Worm (Caenorhabditis elegans) whole organism, L1 larva: Measurements from ENCODE around the gene Y62E10A.20.
A peak's percentile ranks its signal among the peaks of the same experiment; 100 is the strongest.

Source experiments
- C34B4.2 ChIP-seq: sonication (generic microtip); optimal IDR thresholded peaks from 2 replicates; lab custom pipeline; 2017; ENCODE audit warnings: mild to moderate bottlenecking, missing genetic modification characterization, missing compliant biosample characterization
- Y116A8C.19 ChIP-seq: sonication (generic microtip); optimal IDR thresholded peaks from 2 replicates; lab custom pipeline; 2016; ENCODE audit warnings: missing compliant biosample characterization, missing genetic modification characterization, borderline replicate concordance
- alr-1 ChIP-seq: fragments of 200-800 bp; sonication (Bioruptor generic); optimal IDR thresholded peaks from 2 replicates; lab custom pipeline; 2018; ENCODE audit warnings: borderline replicate concordance, mild to moderate bottlenecking, missing genetic modification characterization, missing compliant biosample characterization
- blmp-1 ChIP-seq: fragments of 150-350 bp; optimal IDR thresholded peaks from 2 replicates; lab custom pipeline; 2014; ENCODE audit warnings: missing biosample characterization, missing genetic modification characterization
- ceh-8 ChIP-seq: fragments of 200-800 bp; sonication (Bioruptor generic); optimal IDR thresholded peaks from 2 replicates; lab custom pipeline; 2018; ENCODE audit warnings: mild to moderate bottlenecking, missing genetic modification characterization, moderate library complexity, missing compliant biosample characterization
- ceh-82 ChIP-seq, 3 experiments: fragments of 150-350 bp in 1 of 3; sonication (generic microtip) in 2 of 3; optimal IDR thresholded peaks; 2 replicates each; lab custom pipeline; 2014 to 2017; ENCODE audit warnings: missing biosample characterization in 3 of 3, missing genetic modification characterization in 3 of 3
- ceh-88 ChIP-seq: fragments of 200-800 bp; sonication (Bioruptor generic); IDR thresholded peaks from 2 replicates; pipeline ENCODE4 v1.3.6; 2022; ENCODE audit warnings: missing genetic modification characterization, missing compliant biosample characterization
- ceh-90 ChIP-seq: sonication (generic microtip); optimal IDR thresholded peaks from 2 replicates; lab custom pipeline; 2016; ENCODE audit warnings: missing genetic modification characterization, missing compliant biosample characterization
- dpl-1 ChIP-seq, 3 experiments: fragments of 150-350 bp in 2 of 3; sonication (generic microtip) in 1 of 3; optimal IDR thresholded peaks; 2 replicates each; lab custom pipeline; 2014 to 2017; ENCODE audit warnings: missing biosample characterization in 3 of 3, missing genetic modification characterization in 3 of 3, missing genetic modification reagents in 3 of 3
- dsc-1 ChIP-seq: sonication (generic microtip); optimal IDR thresholded peaks from 2 replicates; lab custom pipeline; 2016; ENCODE audit warnings: mild to moderate bottlenecking, missing genetic modification characterization, missing compliant biosample characterization
- efl-1 ChIP-seq, 4 experiments: fragments of 150-350 bp; optimal IDR thresholded peaks in 3 of 4; peaks in 1 of 4; 1 replicate in 1 of 4; 2 replicates in 3 of 4; lab custom pipeline; 2014; ENCODE audit warnings: missing biosample characterization in 2 of 4, missing genetic modification characterization in 2 of 4, missing genetic modification reagents in 2 of 4
- efl-3 ChIP-seq: fragments of 200-800 bp; sonication (Bioruptor generic); optimal IDR thresholded peaks from 2 replicates; lab custom pipeline; 2018; ENCODE audit warnings: mild to moderate bottlenecking, missing genetic modification characterization, missing compliant biosample characterization
- egl-27 ChIP-seq, 2 experiments: fragments of 150-350 bp in 1 of 2; sonication (generic microtip); optimal IDR thresholded peaks; 3 replicates each; lab custom pipeline; 2017 to 2018; ENCODE audit warnings: missing biosample characterization in 2 of 2, missing genetic modification characterization in 2 of 2, missing genetic modification reagents in 2 of 2
- elt-3 ChIP-seq, 6 experiments: fragments of 150-350 bp in 1 of 6; sonication (generic microtip); optimal IDR thresholded peaks; 2 replicates each; lab custom pipeline; 2017 to 2018; ENCODE audit warnings: missing biosample characterization in 6 of 6, missing genetic modification characterization in 6 of 6, inconsistent platforms in 1 of 6
- fkh-4 ChIP-seq: sonication (generic microtip); optimal IDR thresholded peaks from 2 replicates; lab custom pipeline; 2016; ENCODE audit warnings: missing compliant biosample characterization, missing genetic modification characterization, borderline replicate concordance
- fkh-8 ChIP-seq: sonication (generic microtip); optimal IDR thresholded peaks from 2 replicates; lab custom pipeline; 2016; ENCODE audit warnings: mild to moderate bottlenecking, missing genetic modification characterization, missing compliant biosample characterization
- grh-1 ChIP-seq: fragments of 200-800 bp; sonication (Bioruptor generic); IDR thresholded peaks from 2 replicates; pipeline ENCODE4 v1.3.6; 2022; ENCODE audit warnings: missing genetic modification reagents, missing genetic modification characterization, missing compliant biosample characterization
- irx-1 ChIP-seq: sonication (generic microtip); optimal IDR thresholded peaks from 2 replicates; lab custom pipeline; 2016; ENCODE audit warnings: missing genetic modification characterization, missing compliant biosample characterization
- isw-1 ChIP-seq: fragments of 200-800 bp; sonication (Bioruptor generic); IDR thresholded peaks from 2 replicates; pipeline ENCODE4 v1.3.6; 2022; ENCODE audit warnings: missing genetic modification characterization, missing compliant biosample characterization
- lin-35 ChIP-seq, 2 experiments: fragments of 150-350 bp; optimal IDR thresholded peaks; 2 replicates each; lab custom pipeline; 2014; ENCODE audit warnings: missing biosample characterization in 2 of 2, missing genetic modification characterization in 2 of 2, missing genetic modification reagents in 2 of 2
- lin-39 ChIP-seq: fragments of 150-350 bp; optimal IDR thresholded peaks from 2 replicates; lab custom pipeline; 2014; ENCODE audit warnings: missing biosample characterization, missing genetic modification reagents, missing genetic modification characterization
- lir-3 ChIP-seq: sonication (generic microtip); optimal IDR thresholded peaks from 2 replicates; lab custom pipeline; 2016; ENCODE audit warnings: mild to moderate bottlenecking, missing genetic modification characterization, moderate library complexity, missing compliant biosample characterization; ENCODE audit not compliant: poor library complexity
- mab-9 ChIP-seq: fragments of 200-800 bp; sonication (Bioruptor generic); IDR thresholded peaks from 2 replicates; pipeline ENCODE4 v1.3.6; 2022; ENCODE audit warnings: missing genetic modification reagents, missing genetic modification characterization, missing compliant biosample characterization
- mdl-1 ChIP-seq, 2 experiments: fragments of 150-350 bp; optimal IDR thresholded peaks; 2 replicates each; lab custom pipeline; 2014 to 2017; ENCODE audit warnings: missing biosample characterization in 2 of 2, missing genetic modification characterization in 2 of 2, inconsistent platforms in 1 of 2
- mef-2 ChIP-seq: fragments of 150-350 bp; optimal IDR thresholded peaks from 2 replicates; lab custom pipeline; 2014; ENCODE audit warnings: missing biosample characterization, missing genetic modification characterization
- nhr-20 ChIP-seq: sonication (generic microtip); optimal IDR thresholded peaks from 2 replicates; lab custom pipeline; 2016; ENCODE audit warnings: mild to moderate bottlenecking, missing genetic modification characterization, missing compliant biosample characterization
- nhr-237 ChIP-seq: fragments of 150-350 bp; optimal IDR thresholded peaks from 2 replicates; lab custom pipeline; 2014; ENCODE audit warnings: missing biosample characterization, missing genetic modification characterization
- nhr-28 ChIP-seq: fragments of 150-350 bp; optimal IDR thresholded peaks from 2 replicates; lab custom pipeline; 2014; ENCODE audit warnings: missing biosample characterization, missing genetic modification characterization
- nhr-47 ChIP-seq: sonication (generic microtip); optimal IDR thresholded peaks from 2 replicates; lab custom pipeline; 2016; ENCODE audit warnings: mild to moderate bottlenecking, missing genetic modification characterization, moderate library complexity, missing compliant biosample characterization
- nhr-71 ChIP-seq: sonication (generic microtip); optimal IDR thresholded peaks from 2 replicates; lab custom pipeline; 2016; ENCODE audit warnings: mild to moderate bottlenecking, missing genetic modification characterization, moderate library complexity, missing compliant biosample characterization
- nhr-76 ChIP-seq: sonication (generic microtip); optimal IDR thresholded peaks from 2 replicates; lab custom pipeline; 2017; ENCODE audit warnings: missing biosample characterization, missing genetic modification characterization
- nhr-77 ChIP-seq: fragments of 150-350 bp; optimal IDR thresholded peaks from 2 replicates; lab custom pipeline; 2014; ENCODE audit warnings: missing biosample characterization, missing genetic modification characterization
- nhr-84 ChIP-seq: sonication (generic microtip); optimal IDR thresholded peaks from 2 replicates; lab custom pipeline; 2017; ENCODE audit warnings: missing biosample characterization, missing genetic modification characterization
- pag-3 ChIP-seq: sonication (generic microtip); optimal IDR thresholded peaks from 2 replicates; lab custom pipeline; 2017; ENCODE audit warnings: missing genetic modification characterization, mild to moderate bottlenecking, missing compliant biosample characterization, antibody characterized with exemption, borderline replicate concordance; ENCODE audit not compliant: insufficient read depth
- pax-3 ChIP-seq: fragments of 200-800 bp; sonication (Bioruptor generic); optimal IDR thresholded peaks from 2 replicates; lab custom pipeline; 2018; ENCODE audit warnings: mild to moderate bottlenecking, missing genetic modification characterization, moderate library complexity, missing compliant biosample characterization
- pqm-1 ChIP-seq: sonication (generic microtip); optimal IDR thresholded peaks from 3 replicates; lab custom pipeline; 2017; ENCODE audit warnings: missing biosample characterization, missing genetic modification characterization
- rnt-1 ChIP-seq: sonication (generic microtip); optimal IDR thresholded peaks from 2 replicates; lab custom pipeline; 2016; ENCODE audit warnings: mild to moderate bottlenecking, missing genetic modification characterization, moderate library complexity, missing compliant biosample characterization
- skn-1 ChIP-seq: fragments of 150-350 bp; optimal IDR thresholded peaks from 2 replicates; lab custom pipeline; 2014; ENCODE audit warnings: missing biosample characterization, missing genetic modification characterization
- snpc-4 ChIP-seq: fragments of 150-350 bp; optimal IDR thresholded peaks from 2 replicates; lab custom pipeline; 2014; ENCODE audit warnings: missing biosample characterization, missing genetic modification characterization
- snu-23 ChIP-seq: sonication (generic microtip); optimal IDR thresholded peaks from 2 replicates; lab custom pipeline; 2016; ENCODE audit warnings: missing genetic modification characterization, missing compliant biosample characterization
- sup-37 ChIP-seq: fragments of 200-800 bp; sonication (Bioruptor generic); optimal IDR thresholded peaks from 2 replicates; lab custom pipeline; 2018; ENCODE audit warnings: mild to moderate bottlenecking, missing genetic modification characterization, missing compliant biosample characterization
- tlp-1 ChIP-seq: fragments of 150-350 bp; optimal IDR thresholded peaks from 2 replicates; lab custom pipeline; 2014; ENCODE audit warnings: missing biosample characterization, missing genetic modification characterization
- unc-62 ChIP-seq: fragments of 150-350 bp; optimal IDR thresholded peaks from 2 replicates; lab custom pipeline; 2014; ENCODE audit warnings: missing biosample characterization, missing genetic modification reagents, missing genetic modification characterization
- vab-15 ChIP-seq: sonication (generic microtip); optimal IDR thresholded peaks from 2 replicates; lab custom pipeline; 2017; ENCODE audit warnings: missing genotype, mild to moderate bottlenecking, missing genetic modification characterization, missing compliant biosample characterization
- xbp-1 ChIP-seq: sonication (generic microtip); optimal IDR thresholded peaks from 2 replicates; lab custom pipeline; 2016; ENCODE audit warnings: missing genetic modification characterization, missing compliant biosample characterization
- zip-4 ChIP-seq: fragments of 200-800 bp; sonication (Bioruptor generic); optimal IDR thresholded peaks from 2 replicates; lab custom pipeline; 2018; ENCODE audit warnings: mild to moderate bottlenecking, missing genetic modification characterization, moderate library complexity, missing compliant biosample characterization
- ztf-11 ChIP-seq, 2 experiments: sonication (generic microtip); optimal IDR thresholded peaks; 2 replicates each; lab custom pipeline; 2016 to 2017; ENCODE audit warnings: missing genetic modification characterization in 2 of 2, missing biosample characterization in 1 of 2, missing compliant biosample characterization in 1 of 2

Y62E10A.20 gene

ce11 chrIV:13396375-13396774 is 10.5 kb upstream of the Y62E10A.20 start (continued):
- TF ChIP-seq lin-39 (tag; lab: Kevin White, UChicago), result no peak
- TF ChIP-seq egl-27 (tag; optimal IDR thresholded peaks at IDR 0.05; lab: Kevin White, UChicago), result no peak
- TF ChIP-seq isw-1 (GFP tag; lab: Robert Waterston, UW), result no peak
- TF ChIP-seq sup-37 (GFP tag; lab: Kevin White, UChicago), result no peak
- TF ChIP-seq zip-4 (GFP tag; lab: Kevin White, UChicago), result no peak
- TF ChIP-seq irx-1 (tag; lab: Kevin White, UChicago), result no peak
- no peak for TF ChIP-seq ceh-90 (tag; lab: Kevin White, UChicago)
- no peak for TF ChIP-seq blmp-1 (tag; lab: Kevin White, UChicago)
- TF ChIP-seq nhr-237 (tag; lab: Kevin White, UChicago), result no peak
- TF ChIP-seq snu-23 (GFP tag; lab: Kevin White, UChicago), result no peak
- TF ChIP-seq nhr-84 (tag; lab: Kevin White, UChicago), result no peak
- no peak for TF ChIP-seq unc-62
- no peak for TF ChIP-seq rnt-1 (tag; lab: Kevin White, UChicago)
- TF ChIP-seq vab-15, result no peak
- TF ChIP-seq fkh-4 (tag; lab: Kevin White, UChicago), result no peak
- no peak for TF ChIP-seq efl-3 (GFP tag; lab: Kevin White, UChicago)
- no peak for TF ChIP-seq tlp-1
- TF ChIP-seq efl-1 (optimal IDR thresholded peaks at IDR 0.05; lab: Kevin White, UChicago), result no peak
- TF ChIP-seq efl-1 (GFP tag; optimal IDR thresholded peaks at IDR 0.05 in 1 of 2; lab: Kevin White, UChicago), result peak in 1 of 2 experiments; percentile 54
- peak; percentile 18 for TF ChIP-seq nhr-20 (tag; lab: Kevin White, UChicago)
- no peak for TF ChIP-seq lir-3 (tag; lab: Kevin White, UChicago)
- TF ChIP-seq lin-35 (GFP tag; optimal IDR thresholded peaks at IDR 0.05; lab: Kevin White, UChicago), result peak in 1 of 2 experiments; percentile 5
- no peak for TF ChIP-seq pqm-1 (tag; lab: Kevin White, UChicago)
- no peak for TF ChIP-seq ztf-11 (tag; optimal IDR thresholded peaks at IDR 0.05; lab: Kevin White, UChicago)
- TF ChIP-seq, all 84 proteins: peak for 6

- TF ChIP-seq snu-23 (GFP tag; lab: Kevin White, UChicago) (peak; percentile 96), skn-1 (peak; percentile 88), lin-35 (GFP tag; optimal IDR thresholded peaks at IDR 0.05; lab: Kevin White, UChicago) (peak; percentile 66 to 82), rnt-1 (tag; lab: Kevin White, UChicago) (peak; percentile 85), isw-1 (GFP tag; lab: Robert Waterston, UW) (peak; percentile 63), mab-9 (peak; percentile 71), ceh-88 (GFP tag; lab: Robert Waterston, UW) (no peak; the same call in 1 of the 2 replicates), snpc-4 (peak; percentile 24), nhr-47 (tag; lab: Kevin White, UChicago) (peak; percentile 90), Y116A8C.19 (no peak), nhr-77 (tag; lab: Kevin White, UChicago) (peak; percentile 70), alr-1 (tag; lab: Kevin White, UChicago) (no peak), mef-2 (peak; percentile 79), irx-1 (tag; lab: Kevin White, UChicago) (peak; percentile 68), grh-1 (GFP tag; lab: Robert Waterston, UW) (peak; percentile 76), elt-3 (tag; optimal IDR thresholded peaks at IDR 0.05; lab: Kevin White, UChicago) (peak in 3 of 6 experiments; percentile 36 to 81 (median 74)), pqm-1 (tag; lab: Kevin White, UChicago) (peak; percentile 58), mdl-1 (tag; optimal IDR thresholded peaks at IDR 0.05; lab: Kevin White, UChicago) (peak in 1 of 2 experiments; percentile 90), dpl-1 (GFP tag; optimal IDR thresholded peaks at IDR 0.05; lab: Kevin White, UChicago) (peak; percentile 44 to 53 (median 51)), ceh-82 (tag; optimal IDR thresholded peaks at IDR 0.05; lab: Kevin White, UChicago) (peak; percentile 79 to 96 (median 84)), blmp-1 (tag; lab: Kevin White, UChicago) (peak; percentile 50), fkh-8 (tag; lab: Kevin White, UChicago) (peak; percentile 96), ceh-90 (tag; lab: Kevin White, UChicago) (no peak), efl-3 (GFP tag; lab: Kevin White, UChicago) (no peak), dsc-1 (peak; percentile 43), C34B4.2 (no peak), nhr-28 (tag; lab: Kevin White, UChicago) (no peak), ceh-8 (peak; percentile 75), nhr-76 (tag; lab: Kevin White, UChicago) (no peak), tlp-1 (no peak), nhr-71 (tag; lab: Kevin White, UChicago) (peak; percentile 97), pax-3 (tag; lab: Kevin White, UChicago) (peak; percentile 78), xbp-1 (tag; lab: Kevin White, UChicago) (peak; percentile 79), pag-3 (no peak)
Observed at ce11 chrIV:13395255-13395654, 9.4 kb upstream of the Y62E10A.20 start.
